Fruit fly (Drosophila melanogaster): ENCODE measurements around the gene tow.

tow gene

dm6 chr3L:6977391-6977790 lies 34.7 kb downstream of the tow start (continued):
- TF ChIP-seq CG6791 (GFP tag; IDR thresholded peaks at IDR 0.05; ENCODE audit: partially characterized antibody): no peak
- peak; percentile 75 for TF ChIP-seq CG12391 (tag; optimal IDR thresholded peaks at IDR 0.05)
- TF ChIP-seq Six4 (GFP tag; optimal IDR thresholded peaks at IDR 0.05): peak; percentile 60
- TF ChIP-seq Jarid2 (GFP tag; optimal IDR thresholded peaks at IDR 0.05): peak; percentile 8
- peak; percentile 65 for TF ChIP-seq E2f1 (GFP tag; IDR thresholded peaks at IDR 0.05)
- TF ChIP-seq Abd-B (GFP tag; optimal IDR thresholded peaks at IDR 0.05): peak; percentile 62
- TF ChIP-seq az2 (GFP tag; optimal IDR thresholded peaks at IDR 0.05): peak; percentile 46
- TF ChIP-seq Xbp1 (GFP tag; optimal IDR thresholded peaks at IDR 0.05): peak; percentile 60
- no peak for TF ChIP-seq CG6175 (GFP tag; IDR thresholded peaks at IDR 0.05)
- TF ChIP-seq dati (GFP tag; IDR thresholded peaks at IDR 0.05): no peak
- peak; percentile 22; the same call in 1 of the 2 replicates for TF ChIP-seq stc (GFP tag; IDR thresholded peaks at IDR 0.05)
- TF ChIP-seq unpg (GFP tag; optimal IDR thresholded peaks at IDR 0.05): peak; percentile 70
- TF ChIP-seq CG13424 (tag; optimal IDR thresholded peaks at IDR 0.05): peak; percentile 50
- no peak for TF ChIP-seq CG1603 (tag; optimal IDR thresholded peaks at IDR 0.05)
- peak; percentile 38 for TF ChIP-seq CG30403 (GFP tag; optimal IDR thresholded peaks at IDR 0.05)
- TF ChIP-seq run (tag; optimal IDR thresholded peaks at IDR 0.05): no peak
- no peak for TF ChIP-seq sens (GFP tag)
- TF ChIP-seq Pdp1 (GFP tag; optimal IDR thresholded peaks at IDR 0.05): no peak
- TF ChIP-seq Hr3 (GFP tag; optimal IDR thresholded peaks at IDR 0.05): peak; percentile 29
- TF ChIP-seq B-H1 (GFP tag; IDR thresholded peaks at IDR 0.05): peak; percentile 52
- no peak for TF ChIP-seq kay (GFP tag; optimal IDR thresholded peaks at IDR 0.05)
- TF ChIP-seq MTF-1 (GFP tag; optimal IDR thresholded peaks at IDR 0.05; ENCODE audit: borderline replicate concordance): peak; percentile 31
- peak; percentile 2 for TF ChIP-seq nau (GFP tag; optimal IDR thresholded peaks at IDR 0.05)
- TF ChIP-seq CG16863 (GFP tag; optimal IDR thresholded peaks at IDR 0.05): no peak
- peak; percentile 40 for TF ChIP-seq CG3407 (GFP tag; optimal IDR thresholded peaks at IDR 0.05)
- TF ChIP-seq tgo (GFP tag; IDR thresholded peaks at IDR 0.05): peak; percentile 62
- TF ChIP-seq CG8388 (GFP tag; optimal IDR thresholded peaks at IDR 0.05): peak; percentile 65
- peak; percentile 68 for TF ChIP-seq CG18262 (tag; optimal IDR thresholded peaks at IDR 0.05)
- peak; percentile 64; the same call in 1 of the 2 replicates for TF ChIP-seq CG32767 (GFP tag; IDR thresholded peaks at IDR 0.05)
- TF ChIP-seq org-1 (GFP tag; optimal IDR thresholded peaks at IDR 0.05): peak; percentile 9
- peak; percentile 61 for TF ChIP-seq Asciz (GFP tag; optimal IDR thresholded peaks at IDR 0.05)
- TF ChIP-seq D19B (GFP tag; optimal IDR thresholded peaks at IDR 0.05): peak; percentile 8
- peak; percentile 72 for TF ChIP-seq Ptx1 (GFP tag; IDR thresholded peaks at IDR 0.05)
- peak; percentile 33; the same call in 1 of the 3 replicates for TF ChIP-seq CG11093 (GFP tag; IDR thresholded peaks at IDR 0.05)
- TF ChIP-seq Bdp1 (GFP tag; optimal IDR thresholded peaks at IDR 0.05): no peak
- no peak; the same call in 1 of the 2 replicates for TF ChIP-seq Awh (GFP tag; IDR thresholded peaks at IDR 0.05)
- TF ChIP-seq fd96Cb (tag; optimal IDR thresholded peaks at IDR 0.05): peak; percentile 60
- peak; percentile 75 for TF ChIP-seq CG17359 (tag; optimal IDR thresholded peaks at IDR 0.05)
- TF ChIP-seq slbo (GFP tag; IDR thresholded peaks at IDR 0.05): peak; percentile 67
- peak; percentile 86 for TF ChIP-seq vvl (GFP tag; IDR thresholded peaks at IDR 0.05)
- TF ChIP-seq dysf (GFP tag; IDR thresholded peaks at IDR 0.05): peak; percentile 64; the same call in 2 of the 3 replicates
- peak; percentile 39 for TF ChIP-seq CG12155 (GFP tag; optimal IDR thresholded peaks at IDR 0.05)
- TF ChIP-seq CG6683 (GFP tag; optimal IDR thresholded peaks at IDR 0.05): no peak
- TF ChIP-seq CG10654 (GFP tag; optimal IDR thresholded peaks at IDR 0.05): peak; percentile 40
- peak; percentile 59 for TF ChIP-seq ATbp (GFP tag; optimal IDR thresholded peaks at IDR 0.05)
- 0 out of 2 replicates have a peak, but pooled peaks have one; percentile 29 for TF ChIP-seq CG4404 (GFP tag; IDR thresholded peaks at IDR 0.05)
- TF ChIP-seq Vsx1 (GFP tag; optimal IDR thresholded peaks at IDR 0.05): peak; percentile 35
- peak; percentile 57 for TF ChIP-seq Fer1 (GFP tag; optimal IDR thresholded peaks at IDR 0.05)
- TF ChIP-seq CG14710 (tag; optimal IDR thresholded peaks at IDR 0.05): peak; percentile 61
- TF ChIP-seq D (optimal IDR thresholded peaks at IDR 0.05): no peak
- peak; percentile 56 for TF ChIP-seq D (GFP tag; optimal IDR thresholded peaks at IDR 0.05)
